Worm (Caenorhabditis elegans) whole organism, L1 larva: Measurements from ENCODE around the gene Y38H8A.4.
"Not testable (repeated sequence)": the region's sequence is repeated elsewhere in the genome, so short reads cannot be mapped to it uniquely, and the experiment has no call there.

ENCODE experiments used
- C16A3.4 ChIP-seq: fragments of 150-350 bp; optimal IDR thresholded peaks from 2 replicates; lab custom pipeline; 2014; ENCODE audit warnings: missing biosample characterization, missing genetic modification characterization
- dpl-1 ChIP-seq, 3 experiments: fragments of 150-350 bp in 2 of 3; sonication (generic microtip) in 1 of 3; optimal IDR thresholded peaks; 2 replicates each; lab custom pipeline; 2014 to 2017; ENCODE audit warnings: missing biosample characterization in 3 of 3, missing genetic modification characterization in 3 of 3, missing genetic modification reagents in 3 of 3
- egl-27 ChIP-seq, 2 experiments: fragments of 150-350 bp in 1 of 2; sonication (generic microtip); optimal IDR thresholded peaks; 3 replicates each; lab custom pipeline; 2017 to 2018; ENCODE audit warnings: missing biosample characterization in 2 of 2, missing genetic modification characterization in 2 of 2, missing genetic modification reagents in 2 of 2
- elt-3 ChIP-seq, 6 experiments: fragments of 150-350 bp in 1 of 6; sonication (generic microtip); optimal IDR thresholded peaks; 2 replicates each; lab custom pipeline; 2017 to 2018; ENCODE audit warnings: missing biosample characterization in 6 of 6, missing genetic modification characterization in 6 of 6, inconsistent platforms in 1 of 6
- lin-13 ChIP-seq: fragments of 150-350 bp; optimal IDR thresholded peaks from 2 replicates; lab custom pipeline; 2014; ENCODE audit warnings: missing biosample characterization, missing genetic modification reagents, missing genetic modification characterization
- lsy-2 ChIP-seq, 2 experiments: fragments of 150-350 bp; optimal IDR thresholded peaks; 2 replicates each; lab custom pipeline; 2014; ENCODE audit warnings: missing biosample characterization in 2 of 2, missing genetic modification characterization in 2 of 2
- mdl-1 ChIP-seq, 2 experiments: fragments of 150-350 bp; optimal IDR thresholded peaks; 2 replicates each; lab custom pipeline; 2014 to 2017; ENCODE audit warnings: missing biosample characterization in 2 of 2, missing genetic modification characterization in 2 of 2, inconsistent platforms in 1 of 2
- nhr-76 ChIP-seq: sonication (generic microtip); optimal IDR thresholded peaks from 2 replicates; lab custom pipeline; 2017; ENCODE audit warnings: missing biosample characterization, missing genetic modification characterization
- pqm-1 ChIP-seq: sonication (generic microtip); optimal IDR thresholded peaks from 3 replicates; lab custom pipeline; 2017; ENCODE audit warnings: missing biosample characterization, missing genetic modification characterization
- rnt-1 ChIP-seq: sonication (generic microtip); optimal IDR thresholded peaks from 2 replicates; lab custom pipeline; 2016; ENCODE audit warnings: mild to moderate bottlenecking, missing genetic modification characterization, moderate library complexity, missing compliant biosample characterization
- skn-1 ChIP-seq: fragments of 150-350 bp; optimal IDR thresholded peaks from 2 replicates; lab custom pipeline; 2014; ENCODE audit warnings: missing biosample characterization, missing genetic modification characterization
- xbp-1 ChIP-seq: sonication (generic microtip); optimal IDR thresholded peaks from 2 replicates; lab custom pipeline; 2016; ENCODE audit warnings: missing genetic modification characterization, missing compliant biosample characterization
- ztf-11 ChIP-seq, 2 experiments: sonication (generic microtip); optimal IDR thresholded peaks; 2 replicates each; lab custom pipeline; 2016 to 2017; ENCODE audit warnings: missing genetic modification characterization in 2 of 2, missing biosample characterization in 1 of 2, missing compliant biosample characterization in 1 of 2

DNA sequence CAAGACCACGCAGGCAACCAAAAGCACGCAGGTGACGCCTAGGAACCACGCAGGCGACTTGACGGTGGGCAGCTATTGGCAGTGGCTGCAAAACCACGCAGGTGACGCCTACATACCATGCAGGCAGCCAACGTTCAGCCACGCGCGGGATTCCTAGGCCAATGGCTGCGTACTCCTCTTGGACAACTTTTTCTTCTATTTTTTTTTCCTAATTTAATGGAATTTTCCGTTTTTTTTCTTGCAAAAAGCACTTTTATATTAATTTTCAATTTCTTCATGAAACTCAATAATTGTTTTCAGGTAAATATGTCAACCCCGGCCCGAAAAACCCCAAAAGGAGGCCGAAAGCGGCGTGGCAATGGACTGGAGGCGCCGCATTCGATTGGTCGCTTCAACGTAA lies 17.0 kb downstream of the Y38H8A.4 start, which contains the start of gene Y38H8A.7:
- TF ChIP-seq elt-3 (tag; optimal IDR thresholded peaks at IDR 0.05; lab: Kevin White, UChicago); C16A3.4 (tag; lab: Kevin White, UChicago); nhr-76 (tag; lab: Kevin White, UChicago); skn-1 (tag; lab: Kevin White, UChicago); egl-27 (tag; optimal IDR thresholded peaks at IDR 0.05; lab: Kevin White, UChicago); ztf-11 (tag; optimal IDR thresholded peaks at IDR 0.05; lab: Kevin White, UChicago); mdl-1 (tag; optimal IDR thresholded peaks at IDR 0.05; lab: Kevin White, UChicago); pqm-1 (tag; lab: Kevin White, UChicago); xbp-1 (tag; lab: Kevin White, UChicago); lsy-2 (tag; optimal IDR thresholded peaks at IDR 0.05; lab: Kevin White, UChicago); dpl-1 (GFP tag; optimal IDR thresholded peaks at IDR 0.05; lab: Kevin White, UChicago); rnt-1 (tag; lab: Kevin White, UChicago); lin-13 (GFP tag; lab: Kevin White, UChicago): not testable (repeated sequence)
